Fruit fly (Drosophila melanogaster) whole organism, embryonic: Measurements from ENCODE around the gene RpL36.

ENCODE experiments used
- Awh ChIP-seq: fragments of 200-800 bp; sonication (Bioruptor generic); IDR thresholded peaks from 2 replicates; pipeline ENCODE4, ENCODE4 v1.3.6; 2022; ENCODE audit warnings: missing biosample characterization, missing genetic modification characterization
- Bteb2 ChIP-seq: fragments of 200-800 bp; sonication (Bioruptor generic); optimal IDR thresholded peaks from 2 replicates; lab custom pipeline; 2016; ENCODE audit warnings: missing biosample characterization, missing genetic modification characterization
- CG10959 ChIP-seq: fragments of 200-800 bp; sonication (Bioruptor generic); IDR thresholded peaks from 2 replicates; pipeline ENCODE4 v1.3.6; 2022; ENCODE audit warnings: missing biosample characterization, missing genetic modification characterization
- CG11696 ChIP-seq: fragments of 200-800 bp; sonication (Bioruptor generic); IDR thresholded peaks from 2 replicates; pipeline ENCODE4 v1.3.6; 2022; ENCODE audit warnings: missing biosample characterization, missing genetic modification characterization
- CG14050 ChIP-seq: fragments of 200-800 bp; sonication (Bioruptor generic); IDR thresholded peaks from 3 replicates; pipeline ENCODE4 v1.3.6; 2022; ENCODE audit warnings: missing biosample characterization, missing genetic modification characterization
- CG1832 ChIP-seq: fragments of 200-800 bp; sonication (Bioruptor generic); optimal IDR thresholded peaks from 2 replicates; lab custom pipeline; 2017; ENCODE audit warnings: missing biosample characterization, mild to moderate bottlenecking, missing genetic modification characterization, inconsistent platforms
- CG18476 ChIP-seq: fragments of 200-800 bp; sonication (Bioruptor generic); optimal IDR thresholded peaks from 2 replicates; lab custom pipeline; 2016; ENCODE audit warnings: missing biosample characterization, mild to moderate bottlenecking, missing genetic modification characterization
- CG2116 ChIP-seq: fragments of 200-800 bp; sonication (Bioruptor generic); optimal IDR thresholded peaks from 3 replicates; lab custom pipeline; 2018; ENCODE audit warnings: missing biosample characterization, mild to moderate bottlenecking, missing genetic modification characterization
- CG4404 ChIP-seq: fragments of 200-800 bp; sonication (Bioruptor generic); IDR thresholded peaks from 2 replicates; pipeline ENCODE4 v1.3.6; 2022; ENCODE audit warnings: missing biosample characterization, missing genetic modification characterization
- CG6175 ChIP-seq: fragments of 200-800 bp; sonication (Bioruptor generic); IDR thresholded peaks from 3 replicates; pipeline ENCODE4 v1.3.6; 2022; ENCODE audit warnings: missing biosample characterization, missing genetic modification characterization
- CG6791 ChIP-seq: fragments of 200-800 bp; sonication (Bioruptor generic); IDR thresholded peaks from 3 replicates; pipeline ENCODE4 v1.3.6; 2022; ENCODE audit warnings: missing biosample characterization, missing genetic modification characterization; ENCODE audit not compliant: partially characterized antibody
- CG8359 ChIP-seq: fragments of 200-800 bp; sonication (Bioruptor generic); optimal IDR thresholded peaks from 2 replicates; lab custom pipeline; 2017; ENCODE audit warnings: missing biosample characterization, mild to moderate bottlenecking, missing genetic modification characterization, borderline replicate concordance
- CG8388 ChIP-seq: fragments of 200-800 bp; sonication (Bioruptor generic); optimal IDR thresholded peaks from 2 replicates; lab custom pipeline; 2019; ENCODE audit warnings: missing biosample characterization, mild to moderate bottlenecking, missing genetic modification characterization, moderate library complexity
- Eip74EF ChIP-seq, 2 experiments: fragments of 200-800 bp in 1 of 2; fragments of >200 bp in 1 of 2; sonication (Bioruptor generic) in 1 of 2; optimal IDR thresholded peaks; 2 replicates each; lab custom pipeline; 2017 to 2019; ENCODE audit warnings: missing biosample characterization in 2 of 2, missing genetic modification characterization in 2 of 2, mild to moderate bottlenecking in 1 of 2, moderate library complexity in 1 of 2
- Gug ChIP-seq: fragments of 200-800 bp; sonication (Bioruptor generic); IDR thresholded peaks from 4 replicates; pipeline ENCODE4 v1.3.6; 2022; ENCODE audit warnings: missing biosample characterization, missing genetic modification characterization
- NFAT ChIP-seq: fragments of 200-800 bp; sonication (Bioruptor generic); IDR thresholded peaks from 2 replicates; pipeline ENCODE4 v1.3.6; 2022; ENCODE audit warnings: missing biosample characterization, missing genetic modification characterization
- Nf-YB ChIP-seq: fragments of 200-800 bp; sonication (Bioruptor generic); optimal IDR thresholded peaks from 3 replicates; lab custom pipeline; 2019; ENCODE audit warnings: missing biosample characterization, mild to moderate bottlenecking, missing genetic modification characterization, moderate library complexity
- Ptx1 ChIP-seq: fragments of 200-800 bp; sonication (Bioruptor generic); IDR thresholded peaks from 2 replicates; pipeline ENCODE4 v1.3.6; 2022; ENCODE audit warnings: missing biosample characterization, missing genetic modification characterization
- Sin3A ChIP-seq: fragments of >200 bp; optimal IDR thresholded peaks from 2 replicates; lab custom pipeline; 2018
- Sry-β ChIP-seq: fragments of 200-800 bp; sonication (Bioruptor generic); optimal IDR thresholded peaks from 2 replicates; lab custom pipeline; 2018; ENCODE audit warnings: missing biosample characterization, mild to moderate bottlenecking, missing genetic modification characterization, moderate library complexity
- Stat92E ChIP-seq, 3 experiments: fragments of >200 bp in 2 of 3; fragments of 200-800 bp in 1 of 3; sonication (Bioruptor generic) in 1 of 3; optimal IDR thresholded peaks; 2 replicates each; lab custom pipeline; 2017 to 2019; ENCODE audit warnings: missing biosample characterization in 3 of 3, missing genetic modification characterization in 3 of 3, mild to moderate bottlenecking in 1 of 3, moderate library complexity in 1 of 3
- YL-1 ChIP-seq: fragments of 200-800 bp; sonication (Bioruptor generic); optimal IDR thresholded peaks from 3 replicates; lab custom pipeline; 2017; ENCODE audit warnings: missing biosample characterization, mild to moderate bottlenecking, missing genetic modification characterization
- ap ChIP-seq: fragments of 200-800 bp; sonication (Bioruptor generic); IDR thresholded peaks from 2 replicates; pipeline ENCODE4 v1.3.6; 2022; ENCODE audit warnings: missing biosample characterization, missing genetic modification characterization
- dati ChIP-seq: fragments of 200-800 bp; sonication (Bioruptor generic); IDR thresholded peaks from 2 replicates; pipeline ENCODE4 v1.3.6; 2022; ENCODE audit warnings: missing biosample characterization, missing genetic modification characterization
- emc ChIP-seq: fragments of 200-800 bp; sonication (Bioruptor generic); optimal IDR thresholded peaks from 2 replicates; lab custom pipeline; 2016; ENCODE audit warnings: missing biosample characterization, missing genetic modification characterization
- fd96Cb ChIP-seq: fragments of 200-800 bp; sonication (Bioruptor generic); optimal IDR thresholded peaks from 2 replicates; lab custom pipeline; 2018; ENCODE audit warnings: missing biosample characterization, mild to moderate bottlenecking, missing genetic modification characterization, moderate library complexity
- mirr ChIP-seq: fragments of 200-800 bp; sonication (Bioruptor generic); optimal IDR thresholded peaks from 3 replicates; lab custom pipeline; 2018; ENCODE audit warnings: missing biosample characterization, mild to moderate bottlenecking, missing genetic modification characterization
- nerfin-2 ChIP-seq: fragments of 200-800 bp; sonication (Bioruptor generic); IDR thresholded peaks from 2 replicates; pipeline ENCODE4 v1.3.6; 2022; ENCODE audit warnings: missing biosample characterization, missing genetic modification characterization; ENCODE audit not compliant: partially characterized antibody
- pnt ChIP-seq: fragments of 200-800 bp; sonication (Bioruptor generic); optimal IDR thresholded peaks from 3 replicates; lab custom pipeline; 2016; ENCODE audit warnings: missing biosample characterization, missing genetic modification characterization
- prd ChIP-seq, 3 experiments: fragments of >200 bp in 2 of 3; fragments of 200-800 bp in 1 of 3; sonication (Bioruptor generic) in 1 of 3; optimal IDR thresholded peaks in 2 of 3; IDR thresholded peaks in 1 of 3; 2 replicates in 2 of 3; 3 replicates in 1 of 3; pipeline versions ENCODE4 v1.3.6 to Lab custom; 2017 to 2022; ENCODE audit warnings: missing biosample characterization in 1 of 3, missing genetic modification characterization in 1 of 3
- ro ChIP-seq: fragments of 200-800 bp; sonication (Bioruptor generic); IDR thresholded peaks from 2 replicates; pipeline ENCODE4 v1.3.6; 2022; ENCODE audit warnings: missing biosample characterization, missing genetic modification characterization
- sd ChIP-seq: fragments of 200-800 bp; sonication (Bioruptor generic); optimal IDR thresholded peaks from 3 replicates; lab custom pipeline; 2018; ENCODE audit warnings: missing biosample characterization, mild to moderate bottlenecking, missing genetic modification characterization, moderate library complexity
- tll ChIP-seq, 2 experiments: fragments of 200-800 bp in 1 of 2; fragments of >200 bp in 1 of 2; sonication (Bioruptor generic) in 1 of 2; optimal IDR thresholded peaks; 2 replicates each; lab custom pipeline; 2017 to 2019; ENCODE audit warnings: missing biosample characterization in 2 of 2, missing genetic modification characterization in 2 of 2, mild to moderate bottlenecking in 1 of 2, moderate library complexity in 1 of 2
- vnd ChIP-seq: fragments of 200-800 bp; sonication (Bioruptor generic); IDR thresholded peaks from 3 replicates; pipeline ENCODE4 v1.3.6; 2022; ENCODE audit warnings: missing biosample characterization, missing genetic modification characterization; ENCODE audit not compliant: partially characterized antibody

Gene RpL36

dm6 chrX:580635-581034, 48.6 kb downstream of the RpL36 start (continued):
- TF ChIP-seq Awh (GFP tag; lab: Robert Waterston, UW), result no peak
- no peak for TF ChIP-seq CG6791
- TF ChIP-seq CG2116 (GFP tag; lab: Kevin White, UChicago), result no peak
- no peak for TF ChIP-seq Bteb2 (GFP tag; lab: Kevin White, UChicago)
- TF ChIP-seq Stat92E (GFP tag; optimal IDR thresholded peaks at IDR 0.05; lab: Kevin White, UChicago), result no peak
- peak; percentile 91 for TF ChIP-seq Nf-YB
- peak; percentile 32 for TF ChIP-seq mirr (GFP tag; lab: Kevin White, UChicago)
- TF ChIP-seq YL-1, result no peak
- no peak for TF ChIP-seq pnt (GFP tag; lab: Kevin White, UChicago)
- no peak for TF ChIP-seq fd96Cb (tag; lab: Kevin White, UChicago)
- no peak for TF ChIP-seq ro (GFP tag; lab: Robert Waterston, UW)
- TF ChIP-seq CG10959 (GFP tag; lab: Robert Waterston, UW), result no peak
- no peak for TF ChIP-seq Sry-β (GFP tag; lab: Kevin White, UChicago)
- no peak for TF ChIP-seq CG8388 (GFP tag; lab: Kevin White, UChicago)
- no peak for TF ChIP-seq CG18476 (GFP tag; lab: Kevin White, UChicago)
- TF ChIP-seq Ptx1 (GFP tag; lab: Robert Waterston, UW), result no peak
- TF ChIP-seq tll (GFP tag; optimal IDR thresholded peaks at IDR 0.05; lab: Kevin White, UChicago), result no peak
- no peak for TF ChIP-seq emc (GFP tag; lab: Kevin White, UChicago)
- TF ChIP-seq CG1832 (GFP tag; lab: Kevin White, UChicago), result peak; percentile 18
- no peak for TF ChIP-seq CG11696 (GFP tag; lab: Robert Waterston, UW)
- TF ChIP-seq vnd, result no peak
- no peak for TF ChIP-seq CG8359 (GFP tag; lab: Kevin White, UChicago)
- no peak for TF ChIP-seq nerfin-2 (GFP tag; lab: Robert Waterston, UW)
- TF ChIP-seq Eip74EF (GFP tag; optimal IDR thresholded peaks at IDR 0.05; lab: Kevin White, UChicago), result no peak
- TF ChIP-seq NFAT (GFP tag; lab: Robert Waterston, UW), result no peak
- TF ChIP-seq CG6175 (GFP tag; lab: Robert Waterston, UW), result peak; percentile 56; the same call in 1 of the 3 replicates
- TF ChIP-seq CG14050, result no peak
- no peak for TF ChIP-seq Gug (GFP tag; lab: Robert Waterston, UW)
- TF ChIP-seq dati (GFP tag; lab: Robert Waterston, UW), result no peak
- no peak for TF ChIP-seq Sin3A (lab: Kevin White, UChicago)
- TF ChIP-seq sd (tag; lab: Kevin White, UChicago), result no peak
- TF ChIP-seq CG4404 (GFP tag; lab: Robert Waterston, UW), result no peak
- no peak for TF ChIP-seq ap (GFP tag; lab: Robert Waterston, UW)
- no peak for TF ChIP-seq prd (optimal IDR thresholded peaks at IDR 0.05; lab: Kevin White, UChicago)
- no peak for TF ChIP-seq prd (GFP tag; IDR thresholded peaks at IDR 0.05; lab: Robert Waterston, UW)
